Fruit fly (Drosophila melanogaster): ENCODE data around the gene Trf2.

The Trf2 gene

DNA sequence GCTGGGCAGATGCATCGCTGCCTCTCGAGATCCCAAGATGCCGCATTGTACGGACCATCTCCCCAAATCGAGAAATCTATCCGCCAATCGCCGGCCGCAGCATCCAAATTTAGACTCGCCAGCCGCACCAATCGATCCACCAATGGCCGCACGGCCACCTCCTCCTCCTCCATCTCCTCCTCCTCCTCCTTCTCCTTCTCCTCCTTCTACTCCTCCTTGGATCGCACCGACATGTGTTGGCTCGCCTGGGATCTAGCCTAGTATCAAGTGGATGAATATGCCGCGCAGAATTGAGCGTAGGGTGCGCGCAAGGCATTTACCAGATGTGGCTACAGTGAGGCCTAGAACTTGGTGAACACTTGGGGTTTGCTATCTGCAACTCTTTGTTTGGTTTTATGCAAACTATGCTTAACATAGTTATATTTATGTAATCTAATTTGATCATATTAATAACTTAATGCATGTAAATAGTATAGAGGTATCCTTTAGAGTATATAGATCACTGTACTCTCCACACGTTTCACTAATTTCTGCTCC lies 46.0 kb downstream of the Trf2 start, which contains the start of gene org-1 (continued):
- peak; percentile 97 for TF ChIP-seq gem (tag; optimal IDR thresholded peaks at IDR 0.05)
- peak; percentile 88 for TF ChIP-seq CG18476 (GFP tag; optimal IDR thresholded peaks at IDR 0.05)
- peak; percentile 94 for TF ChIP-seq Abd-B (GFP tag; optimal IDR thresholded peaks at IDR 0.05)
- peak; percentile 76 for TF ChIP-seq CG31365 (tag; optimal IDR thresholded peaks at IDR 0.05)
- TF ChIP-seq Dip2 (GFP tag; IDR thresholded peaks at IDR 0.05) = peak; percentile 63
- no peak for TF ChIP-seq CG15479 (GFP tag; optimal IDR thresholded peaks at IDR 0.05)
- TF ChIP-seq ab (GFP tag; optimal IDR thresholded peaks at IDR 0.05) = peak; percentile 73
- TF ChIP-seq ken (GFP tag; IDR thresholded peaks at IDR 0.05) = peak; percentile 98
- peak; percentile 86 for TF ChIP-seq Doc2 (GFP tag; IDR thresholded peaks at IDR 0.05)
- TF ChIP-seq wdn (GFP tag; IDR thresholded peaks at IDR 0.05) = peak; percentile 90
- peak; percentile 88 for TF ChIP-seq CG12299 (tag; optimal IDR thresholded peaks at IDR 0.05)
- peak; percentile 82 for TF ChIP-seq CG6854 (GFP tag; optimal IDR thresholded peaks at IDR 0.05)
- peak; percentile 87 for TF ChIP-seq CG4360 (GFP tag; IDR thresholded peaks at IDR 0.05)
- TF ChIP-seq Neu2 (GFP tag; optimal IDR thresholded peaks at IDR 0.05; ENCODE audit: borderline replicate concordance) = no peak
- TF ChIP-seq CG17802 (tag; optimal IDR thresholded peaks at IDR 0.05) = peak; percentile 81
- TF ChIP-seq CG16815 (GFP tag; optimal IDR thresholded peaks at IDR 0.05) = peak; percentile 95
- peak; percentile 62 for TF ChIP-seq repo (GFP tag; optimal IDR thresholded peaks at IDR 0.05)
- peak; percentile 84 for TF ChIP-seq cato (GFP tag; optimal IDR thresholded peaks at IDR 0.05; ENCODE audit: borderline replicate concordance)
- peak; percentile 90 for TF ChIP-seq CG12071 (GFP tag; optimal IDR thresholded peaks at IDR 0.05)
- peak; percentile 92 for TF ChIP-seq fd64A (GFP tag; optimal IDR thresholded peaks at IDR 0.05)
- TF ChIP-seq seq (GFP tag; IDR thresholded peaks at IDR 0.05) = peak; percentile 97
- peak; percentile 97 for TF ChIP-seq gce (GFP tag; IDR thresholded peaks at IDR 0.05)
- TF ChIP-seq CG8359 (GFP tag; optimal IDR thresholded peaks at IDR 0.05; ENCODE audit: borderline replicate concordance) = peak; percentile 88
- peak; percentile 93 for TF ChIP-seq ac (GFP tag; optimal IDR thresholded peaks at IDR 0.05)
- TF ChIP-seq CG6272 (GFP tag; IDR thresholded peaks at IDR 0.05) = peak; percentile 97
- TF ChIP-seq CG3407 (GFP tag; optimal IDR thresholded peaks at IDR 0.05) = peak; percentile 93
- TF ChIP-seq Ptx1 (GFP tag; IDR thresholded peaks at IDR 0.05) = peak; percentile 99
- TF ChIP-seq CG5953 (GFP tag; IDR thresholded peaks at IDR 0.05) = peak; percentile 93
- no peak for TF ChIP-seq zf30C (GFP tag; optimal IDR thresholded peaks at IDR 0.05)
- peak; percentile 99 for TF ChIP-seq chm (GFP tag; IDR thresholded peaks at IDR 0.05)
- peak; percentile 96 for TF ChIP-seq CG4820 (GFP tag; optimal IDR thresholded peaks at IDR 0.05)
- peak; percentile 72 for TF ChIP-seq psq (GFP tag; optimal IDR thresholded peaks at IDR 0.05)
- peak; percentile 96 for TF ChIP-seq Ssrp (tag; optimal IDR thresholded peaks at IDR 0.05)
- no peak for TF ChIP-seq abd-A (tag; optimal IDR thresholded peaks at IDR 0.05)
- peak; percentile 98 for TF ChIP-seq ci (GFP tag; IDR thresholded peaks at IDR 0.05)
- TF ChIP-seq CG7786 (GFP tag; optimal IDR thresholded peaks at IDR 0.05) = peak; percentile 76
- TF ChIP-seq her (GFP tag; optimal IDR thresholded peaks at IDR 0.05) = peak; percentile 22
- peak; percentile 98 for TF ChIP-seq CG32772 (GFP tag; IDR thresholded peaks at IDR 0.05)
- TF ChIP-seq en (GFP tag; optimal IDR thresholded peaks at IDR 0.05) = peak; percentile 62
- peak; percentile 86 for TF ChIP-seq CG11723 (GFP tag; optimal IDR thresholded peaks at IDR 0.05)
- no peak for TF ChIP-seq CG2129 (GFP tag; IDR thresholded peaks at IDR 0.05; ENCODE audit: partially characterized antibody)
- peak; percentile 98 for TF ChIP-seq CG4404 (GFP tag; IDR thresholded peaks at IDR 0.05)
- peak; percentile 79 for TF ChIP-seq ems (GFP tag; optimal IDR thresholded peaks at IDR 0.05)
- peak; percentile 92 for TF ChIP-seq CG7357 (GFP tag; IDR thresholded peaks at IDR 0.05)
- TF ChIP-seq Hr78 (GFP tag; optimal IDR thresholded peaks at IDR 0.05) = peak in 1 of 2 experiments; percentile 77
- peak; percentile 93 for TF ChIP-seq Fer3 (tag; optimal IDR thresholded peaks at IDR 0.05)
- TF ChIP-seq sens-2 (GFP tag; IDR thresholded peaks at IDR 0.05) = peak; percentile 97
- peak; percentile 90 for TF ChIP-seq CG2202 (tag; optimal IDR thresholded peaks at IDR 0.05)
- peak; percentile 66 for TF ChIP-seq emc (GFP tag; optimal IDR thresholded peaks at IDR 0.05)
- TF ChIP-seq Dp (GFP tag; optimal IDR thresholded peaks at IDR 0.05) = no peak

All from whole organism, embryonic.